Fruit fly (Drosophila melanogaster): Measurements from ENCODE around the gene Lcp65Ae.

DNA sequence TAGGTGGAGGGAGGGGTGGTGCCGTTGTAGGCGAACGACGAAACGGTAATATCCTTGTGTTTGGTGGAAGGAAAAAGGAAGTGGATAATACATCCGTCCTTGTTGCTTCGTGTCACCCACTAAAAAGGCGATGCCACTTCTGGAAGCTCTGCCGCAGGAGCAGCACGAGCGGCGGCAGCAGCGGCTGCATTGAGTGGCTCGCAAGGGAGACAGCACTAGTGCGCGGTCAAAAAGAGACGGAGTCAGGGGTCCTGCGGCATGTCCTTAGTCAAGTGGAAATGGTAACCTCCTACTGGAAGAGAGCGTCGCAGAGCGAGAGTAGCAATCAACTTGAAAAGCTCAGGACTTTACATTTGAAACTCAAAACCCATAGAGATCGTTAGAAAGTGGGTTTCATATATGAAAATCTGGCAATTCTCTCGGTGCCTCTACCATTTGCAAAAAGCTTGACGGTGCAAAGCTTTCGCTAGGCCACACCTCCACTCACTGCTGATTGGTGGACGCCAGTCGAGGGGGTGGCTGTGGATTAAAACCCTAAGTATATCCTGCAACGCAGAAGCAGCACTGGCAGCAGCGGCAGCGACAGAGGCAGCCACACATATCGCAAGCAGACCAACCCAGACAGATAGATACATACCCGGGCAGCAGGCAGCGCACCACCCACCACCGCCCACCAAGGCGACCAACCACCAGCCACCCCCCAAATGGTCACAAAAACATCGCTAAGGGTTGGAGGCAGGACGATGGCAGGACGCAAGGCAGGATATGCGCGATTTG lies 27.1 kb downstream of the Lcp65Ae start:
- TF ChIP-seq Gug (GFP tag; IDR thresholded peaks at IDR 0.05) (no peak), CG6163 (GFP tag; IDR thresholded peaks at IDR 0.05) (no peak), Hr39 (GFP tag; optimal IDR thresholded peaks at IDR 0.05) (no peak), vri (GFP tag; optimal IDR thresholded peaks at IDR 0.05) (no peak), CG4318 (GFP tag; optimal IDR thresholded peaks at IDR 0.05) (no peak), OdsH (GFP tag; optimal IDR thresholded peaks at IDR 0.05) (no peak), Sox102F (GFP tag; optimal IDR thresholded peaks at IDR 0.05) (no peak), svp (GFP tag) (no peak)
